Fruit fly (Drosophila melanogaster) whole organism, prepupa: Measurements from ENCODE around the gene Kif19A.

Experiments used
- Blimp-1 ChIP-seq: fragments of 200-800 bp; sonication (Bioruptor generic); optimal IDR thresholded peaks from 3 replicates; lab custom pipeline; 2017; ENCODE audit warnings: missing biosample characterization, missing genetic modification characterization, mild to moderate bottlenecking, moderate library complexity, missing genetic modification reagents
- CG10631 ChIP-seq: fragments of 200-800 bp; sonication (Bioruptor generic); optimal IDR thresholded peaks from 2 replicates; lab custom pipeline; 2016; ENCODE audit warnings: missing biosample characterization, missing genetic modification characterization
- CG10669 ChIP-seq: fragments of 200-800 bp; sonication (Bioruptor generic); optimal IDR thresholded peaks from 3 replicates; lab custom pipeline; 2018; ENCODE audit warnings: missing biosample characterization, mild to moderate bottlenecking, missing genetic modification characterization, moderate library complexity
- CG11294 ChIP-seq: fragments of 200-800 bp; sonication (Bioruptor generic); IDR thresholded peaks from 2 replicates; pipeline ENCODE4 v1.3.6; 2022; ENCODE audit warnings: missing biosample characterization, missing genetic modification characterization
- CG11902 ChIP-seq: fragments of 200-800 bp; sonication (Bioruptor generic); optimal IDR thresholded peaks from 3 replicates; lab custom pipeline; 2016; ENCODE audit warnings: missing biosample characterization, missing genetic modification characterization
- CG1621 ChIP-seq: fragments of 200-800 bp; sonication (Bioruptor generic); optimal IDR thresholded peaks from 3 replicates; lab custom pipeline; 2018; ENCODE audit warnings: missing biosample characterization, mild to moderate bottlenecking, missing genetic modification characterization
- CG16779 ChIP-seq: fragments of 200-800 bp; sonication (Bioruptor generic); optimal IDR thresholded peaks from 3 replicates; lab custom pipeline; 2017; ENCODE audit warnings: missing biosample characterization, mild to moderate bottlenecking, missing genetic modification characterization
- CG3032 ChIP-seq: fragments of 200-800 bp; optimal IDR thresholded peaks from 2 replicates; lab custom pipeline; 2019; ENCODE audit warnings: missing biosample characterization, mild to moderate bottlenecking, missing genetic modification characterization, moderate library complexity
- CG31627 ChIP-seq: fragments of 200-800 bp; sonication (Bioruptor generic); optimal IDR thresholded peaks from 3 replicates; lab custom pipeline; 2016; ENCODE audit warnings: missing biosample characterization, missing genetic modification characterization
- CG32006 ChIP-seq: fragments of 200-800 bp; sonication (Bioruptor generic); optimal IDR thresholded peaks from 3 replicates; lab custom pipeline; 2017; ENCODE audit warnings: missing biosample characterization, mild to moderate bottlenecking, missing genetic modification characterization
- CG34406 ChIP-seq: fragments of 200-800 bp; sonication (Bioruptor generic); optimal IDR thresholded peaks from 3 replicates; lab custom pipeline; 2016; ENCODE audit warnings: missing biosample characterization, missing genetic modification characterization
- CG3919 ChIP-seq: fragments of 200-800 bp; sonication (Bioruptor generic); optimal IDR thresholded peaks from 3 replicates; lab custom pipeline; 2016; ENCODE audit warnings: missing biosample characterization, missing genetic modification characterization
- CG4318 ChIP-seq: fragments of 200-800 bp; sonication (Bioruptor generic); optimal IDR thresholded peaks from 3 replicates; lab custom pipeline; 2017; ENCODE audit warnings: missing biosample characterization, mild to moderate bottlenecking, missing genetic modification characterization
- CG6163 ChIP-seq: fragments of 200-800 bp; sonication (Bioruptor generic); IDR thresholded peaks from 3 replicates; pipeline ENCODE4 v1.3.6; 2022; ENCODE audit warnings: missing biosample characterization, missing genetic modification characterization
- CG6276 ChIP-seq: fragments of 200-800 bp; sonication (Bioruptor generic); optimal IDR thresholded peaks from 2 replicates; lab custom pipeline; 2017; ENCODE audit warnings: missing biosample characterization, mild to moderate bottlenecking, missing genetic modification characterization
- CG6792 ChIP-seq: fragments of 200-800 bp; sonication (Bioruptor generic); optimal IDR thresholded peaks from 3 replicates; lab custom pipeline; 2016; ENCODE audit warnings: missing biosample characterization, missing genetic modification characterization
- CG6854 ChIP-seq: fragments of 200-800 bp; sonication (Bioruptor generic); optimal IDR thresholded peaks from 2 replicates; lab custom pipeline; 2017; ENCODE audit warnings: missing biosample characterization, mild to moderate bottlenecking, missing genetic modification characterization
- CG8319 ChIP-seq: fragments of 200-800 bp; sonication (Bioruptor generic); optimal IDR thresholded peaks from 3 replicates; lab custom pipeline; 2016; ENCODE audit warnings: missing biosample characterization, missing genetic modification characterization
- Eip75B ChIP-seq: fragments of 200-800 bp; sonication (Bioruptor generic); optimal IDR thresholded peaks from 3 replicates; lab custom pipeline; 2016; ENCODE audit warnings: missing biosample characterization, missing genetic modification characterization
- Eip78C ChIP-seq: fragments of 200-800 bp; sonication (Bioruptor generic); peaks from one replicate; lab custom pipeline; 2016; ENCODE audit warnings: missing biosample characterization, missing genetic modification characterization
- Eip93F ChIP-seq: fragments of 200-800 bp; sonication (Bioruptor generic); optimal IDR thresholded peaks from 2 replicates; lab custom pipeline; 2016; ENCODE audit warnings: missing biosample characterization, mild to moderate bottlenecking, missing genetic modification characterization
- Ets21C ChIP-seq: fragments of 200-800 bp; sonication (Bioruptor generic); optimal IDR thresholded peaks from 3 replicates; lab custom pipeline; 2016; ENCODE audit warnings: missing biosample characterization, missing genetic modification characterization
- Ets96B ChIP-seq: fragments of 200-800 bp; optimal IDR thresholded peaks from 2 replicates; lab custom pipeline; 2019; ENCODE audit warnings: missing biosample characterization, mild to moderate bottlenecking, missing genetic modification characterization, moderate library complexity
- Hr4 ChIP-seq: fragments of 200-800 bp; sonication (Bioruptor generic); optimal IDR thresholded peaks from 3 replicates; lab custom pipeline; 2016; ENCODE audit warnings: missing biosample characterization, missing genetic modification characterization
- Lpt ChIP-seq: fragments of 200-800 bp; sonication (Bioruptor generic); optimal IDR thresholded peaks from 3 replicates; lab custom pipeline; 2016; ENCODE audit warnings: missing biosample characterization, missing genetic modification characterization
- Met ChIP-seq: fragments of 200-800 bp; sonication (Bioruptor generic); optimal IDR thresholded peaks from 3 replicates; lab custom pipeline; 2016; ENCODE audit warnings: missing biosample characterization, missing genetic modification characterization
- OdsH ChIP-seq: fragments of 200-800 bp; sonication (Bioruptor generic); optimal IDR thresholded peaks from 3 replicates; lab custom pipeline; 2016; ENCODE audit warnings: missing biosample characterization, missing genetic modification characterization
- Sox102F ChIP-seq: fragments of 200-800 bp; sonication (Bioruptor generic); optimal IDR thresholded peaks from 2 replicates; lab custom pipeline; 2016; ENCODE audit warnings: missing biosample characterization, mild to moderate bottlenecking, missing genetic modification characterization
- Sox14 ChIP-seq: fragments of 200-800 bp; sonication (Bioruptor generic); optimal IDR thresholded peaks from 3 replicates; lab custom pipeline; 2016; ENCODE audit warnings: missing biosample characterization, missing genetic modification characterization
- Sox15 ChIP-seq: fragments of 200-800 bp; sonication (Bioruptor generic); optimal IDR thresholded peaks from 3 replicates; lab custom pipeline; 2016; ENCODE audit warnings: missing biosample characterization, missing genetic modification characterization
- dac ChIP-seq: fragments of 200-800 bp; sonication (Bioruptor generic); optimal IDR thresholded peaks from 2 replicates; lab custom pipeline; 2017; ENCODE audit warnings: missing biosample characterization, mild to moderate bottlenecking, missing genetic modification characterization
- dsx ChIP-seq: fragments of 200-800 bp; optimal IDR thresholded peaks from 3 replicates; lab custom pipeline; 2019; ENCODE audit warnings: missing biosample characterization, mild to moderate bottlenecking, missing genetic modification characterization, moderate library complexity; ENCODE audit not compliant: poor library complexity, severe bottlenecking
- eg ChIP-seq: fragments of 200-800 bp; sonication (Bioruptor generic); IDR thresholded peaks from 3 replicates; pipeline ENCODE4 v1.3.6; 2022; ENCODE audit warnings: missing biosample characterization, missing genetic modification characterization
- esn ChIP-seq: fragments of 200-800 bp; sonication (Bioruptor generic); optimal IDR thresholded peaks from 2 replicates; lab custom pipeline; 2016; ENCODE audit warnings: missing biosample characterization, mild to moderate bottlenecking, missing genetic modification characterization, moderate library complexity
- fd59A ChIP-seq: fragments of 200-800 bp; sonication (Bioruptor generic); optimal IDR thresholded peaks from 2 replicates; lab custom pipeline; 2017; ENCODE audit warnings: missing biosample characterization, mild to moderate bottlenecking, missing genetic modification characterization, missing genetic modification reagents
- fkh ChIP-seq: fragments of 200-800 bp; sonication (Bioruptor generic); optimal IDR thresholded peaks from 3 replicates; lab custom pipeline; 2017; ENCODE audit warnings: missing biosample characterization, mild to moderate bottlenecking, missing genetic modification characterization, moderate library complexity
- lz ChIP-seq: fragments of 200-800 bp; sonication (Bioruptor generic); optimal IDR thresholded peaks from 3 replicates; lab custom pipeline; 2016; ENCODE audit warnings: missing biosample characterization, missing genetic modification characterization
- net ChIP-seq: fragments of 200-800 bp; sonication (Bioruptor generic); optimal IDR thresholded peaks from 3 replicates; lab custom pipeline; 2016; ENCODE audit warnings: missing biosample characterization, missing genetic modification characterization
- pdm3 ChIP-seq: fragments of 200-800 bp; sonication (Bioruptor generic); optimal IDR thresholded peaks from 3 replicates; lab custom pipeline; 2016; ENCODE audit warnings: missing biosample characterization, missing genetic modification characterization
- salr ChIP-seq, 2 experiments: fragments of 200-800 bp; sonication (Bioruptor generic); optimal IDR thresholded peaks; 3 replicates each; lab custom pipeline; 2016 to 2018; ENCODE audit warnings: missing biosample characterization in 2 of 2, missing genetic modification characterization in 2 of 2, mild to moderate bottlenecking in 1 of 2
- spab ChIP-seq: fragments of 200-800 bp; sonication (Bioruptor generic); optimal IDR thresholded peaks from 2 replicates; lab custom pipeline; 2017; ENCODE audit warnings: missing biosample characterization, mild to moderate bottlenecking, missing genetic modification characterization, missing genetic modification reagents
- svp ChIP-seq: fragments of 200-800 bp; sonication (Bioruptor generic); peaks from one replicate; lab custom pipeline; 2016; ENCODE audit warnings: missing biosample characterization, missing genetic modification characterization
- topi ChIP-seq: fragments of 200-800 bp; sonication (Bioruptor generic); optimal IDR thresholded peaks from 3 replicates; lab custom pipeline; 2016; ENCODE audit warnings: missing biosample characterization, missing genetic modification characterization
- vri ChIP-seq: fragments of 200-800 bp; sonication (Bioruptor generic); optimal IDR thresholded peaks from 3 replicates; lab custom pipeline; 2016; ENCODE audit warnings: missing biosample characterization, mild to moderate bottlenecking, missing genetic modification characterization

Kif19A gene

DNA sequence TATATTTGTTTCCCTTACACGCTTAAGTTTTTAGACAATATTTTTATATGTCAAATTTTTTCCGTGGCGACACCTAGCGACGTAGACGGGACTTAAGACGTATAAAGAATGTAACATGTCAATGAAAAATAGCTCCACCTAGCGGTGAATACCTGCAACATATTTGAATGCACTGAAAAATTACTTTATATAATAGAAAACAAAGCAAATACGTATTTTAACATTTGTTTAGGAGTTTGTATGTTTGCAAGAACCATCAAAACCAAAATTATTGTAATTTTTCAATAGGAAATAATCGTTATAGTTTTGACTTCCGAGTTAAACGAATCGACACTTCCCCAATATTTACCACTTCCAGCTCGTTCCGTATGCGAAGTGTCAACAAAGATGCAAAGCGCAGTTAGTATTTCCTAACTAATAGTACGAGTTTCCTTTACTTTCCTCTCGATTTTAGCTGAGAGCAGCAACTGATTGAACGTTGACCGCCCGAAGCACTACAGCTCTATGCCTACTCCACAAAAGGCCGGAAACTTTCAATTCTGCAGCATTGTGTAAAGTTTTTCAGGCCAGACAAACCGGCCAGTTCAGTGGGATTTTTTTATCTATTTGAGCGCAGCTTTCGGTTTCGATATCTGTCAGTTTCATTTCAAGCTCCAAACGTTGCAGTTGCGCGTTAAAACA lies 29.2 kb downstream of the Kif19A start, which contains the start of gene Npc2b (continued):
- TF ChIP-seq CG6276 (no peak), CG11294 (GFP tag; lab: Robert Waterston, UW) (no peak), CG6854 (GFP tag; lab: Kevin White, UChicago) (no peak), CG34406 (GFP tag; lab: Kevin White, UChicago) (no peak), topi (GFP tag; lab: Kevin White, UChicago) (peak; percentile 30), Blimp-1 (GFP tag; lab: Kevin White, UChicago) (no peak), salr (GFP tag; optimal IDR thresholded peaks at IDR 0.05; lab: Kevin White, UChicago) (peak in 1 of 2 experiments; percentile 6), Lpt (GFP tag; lab: Kevin White, UChicago) (peak; percentile 25), eg (GFP tag; lab: Robert Waterston, UW) (no peak), Met (GFP tag; lab: Kevin White, UChicago) (peak; percentile 39), lz (GFP tag; lab: Kevin White, UChicago) (peak; percentile 68), dsx (GFP tag; lab: Kevin White, UChicago) (no peak), CG3032 (tag; lab: Kevin White, UChicago) (peak; percentile 13), CG31627 (GFP tag; lab: Kevin White, UChicago) (peak; percentile 73), Sox14 (GFP tag; lab: Kevin White, UChicago) (peak; percentile 63), Hr4 (peak; percentile 58), Eip75B (GFP tag; lab: Kevin White, UChicago) (peak; percentile 60), CG8319 (no peak), svp (GFP tag; lab: Kevin White, UChicago) (peak; percentile 78), Sox15 (GFP tag; lab: Kevin White, UChicago) (no peak), CG4318 (GFP tag; lab: Kevin White, UChicago) (peak; percentile 27), CG6792 (GFP tag; lab: Kevin White, UChicago) (peak; percentile 12), CG10631 (peak; percentile 36), vri (GFP tag; lab: Kevin White, UChicago) (no peak), OdsH (GFP tag; lab: Kevin White, UChicago) (peak; percentile 30), CG16779 (tag; lab: Kevin White, UChicago) (no peak), CG1621 (tag; lab: Kevin White, UChicago) (peak; percentile 22), CG10669 (no peak), CG3919 (peak; percentile 55), dac (GFP tag; lab: Kevin White, UChicago) (peak; percentile 9), CG6163 (GFP tag; lab: Robert Waterston, UW) (no peak), Eip93F (GFP tag; lab: Kevin White, UChicago) (no peak), fkh (peak; percentile 31), esn (GFP tag; lab: Kevin White, UChicago) (peak; percentile 53), net (GFP tag; lab: Kevin White, UChicago) (peak; percentile 49), CG32006 (GFP tag; lab: Kevin White, UChicago) (no peak), Sox102F (GFP tag; lab: Kevin White, UChicago) (peak; percentile 27), CG11902 (GFP tag; lab: Kevin White, UChicago) (peak; percentile 6), Ets96B (tag; lab: Kevin White, UChicago) (peak; percentile 24), fd59A (no peak), pdm3 (GFP tag; lab: Kevin White, UChicago) (peak; percentile 45), Eip78C (GFP tag; lab: Kevin White, UChicago) (peak; percentile 91), spab (GFP tag; lab: Kevin White, UChicago) (peak; percentile 13), Ets21C (GFP tag; lab: Kevin White, UChicago) (peak; percentile 59)
